Worm (Caenorhabditis elegans) whole organism, midembryonic: ENCODE data around the gene fip-7.
A peak's percentile ranks its signal among the peaks of the same experiment; 100 is the strongest.
"Not testable (repeated sequence)": the region's sequence is repeated elsewhere in the genome, so short reads cannot be mapped to it uniquely, and the experiment has no call there.

Source experiments
- T22C8.4 ChIP-seq: fragments of 200-800 bp; sonication (Bioruptor generic); IDR thresholded peaks from 2 replicates; pipeline ENCODE4 v1.3.6; 2022; ENCODE audit warnings: missing genetic modification characterization, missing compliant biosample characterization
- cog-1 ChIP-seq: sonication (generic microtip); optimal IDR thresholded peaks from 2 replicates; lab custom pipeline; 2016; ENCODE audit warnings: missing genetic modification characterization, missing compliant biosample characterization
- flt-1 ChIP-seq: fragments of 200-800 bp; sonication (Bioruptor generic); IDR thresholded peaks from 2 replicates; pipeline ENCODE4 v1.3.6; 2022; ENCODE audit warnings: missing genetic modification characterization, missing compliant biosample characterization
- klf-2 ChIP-seq: fragments of 200-800 bp; sonication (Bioruptor generic); conservative IDR thresholded peaks from 2 replicates; pipeline ENCODE4 v1.3.6; 2022; ENCODE audit warnings: missing genetic modification reagents, missing genetic modification characterization, missing compliant biosample characterization
- med-1 ChIP-seq: sonication (generic microtip); optimal IDR thresholded peaks from 2 replicates; lab custom pipeline; 2017; ENCODE audit warnings: missing genetic modification characterization, mild to moderate bottlenecking, missing compliant biosample characterization, antibody characterized with exemption, missing genetic modification reagents; ENCODE audit not compliant: insufficient read depth
- ref-1 ChIP-seq: fragments of 200-800 bp; sonication (Bioruptor generic); conservative IDR thresholded peaks from 2 replicates; pipeline ENCODE4 v1.3.6; 2022; ENCODE audit warnings: missing genetic modification reagents, missing genetic modification characterization, missing compliant biosample characterization
- tab-1 ChIP-seq: fragments of 200-800 bp; sonication (Bioruptor generic); IDR thresholded peaks from 2 replicates; pipeline ENCODE4 v1.3.6; 2022; ENCODE audit warnings: missing genetic modification characterization, missing compliant biosample characterization
- ztf-23 ChIP-seq: fragments of 200-800 bp; sonication (Bioruptor generic); IDR thresholded peaks from 2 replicates; pipeline ENCODE4 v1.3.6; 2022; ENCODE audit warnings: missing genetic modification reagents, missing genetic modification characterization, missing compliant biosample characterization
- ztf-29 ChIP-seq: fragments of 200-800 bp; sonication (Bioruptor generic); IDR thresholded peaks from 2 replicates; pipeline ENCODE4 v1.3.6; 2022; ENCODE audit warnings: missing genetic modification reagents, missing genetic modification characterization, missing compliant biosample characterization

fip-7 gene

ce11 chrIV:16625909-16626308 is at the start of gene fip-7:
fip-7 (plus strand) TSS chrIV:16626209.
- not testable (repeated sequence) for TF ChIP-seq cog-1 (tag; lab: Kevin White, UChicago); klf-2 (GFP tag; lab: Robert Waterston, UW); T22C8.4 (GFP tag; lab: Robert Waterston, UW)

- TF ChIP-seq ztf-23 (GFP tag; lab: Robert Waterston, UW) (0 out of 2 replicates have a peak, but pooled peaks have one; percentile 26), ref-1 (GFP tag; lab: Robert Waterston, UW) (no peak), T22C8.4 (GFP tag; lab: Robert Waterston, UW) (no peak)
Measured at ce11 chrIV:16578449-16578848, 47.6 kb upstream of the fip-7 start, which contains the start of gene Y51H4A.8. Y51H4A.8 (minus strand) TSS chrIV:16578549.

ce11 chrIV:16601599-16601998 is 24.4 kb upstream of the fip-7 start:
- TF ChIP-seq ref-1 (GFP tag; lab: Robert Waterston, UW) (no peak), ztf-23 (GFP tag; lab: Robert Waterston, UW) (no peak), T22C8.4 (GFP tag; lab: Robert Waterston, UW) (no peak), ztf-29 (GFP tag; lab: Robert Waterston, UW) (no peak), cog-1 (tag; lab: Kevin White, UChicago) (no peak), med-1 (no peak)

- TF ChIP-seq ztf-29 (GFP tag; lab: Robert Waterston, UW): no peak
- TF ChIP-seq klf-2 (GFP tag; lab: Robert Waterston, UW): no peak
- no peak for TF ChIP-seq med-1
- no peak for TF ChIP-seq T22C8.4 (GFP tag; lab: Robert Waterston, UW)
- no peak for TF ChIP-seq tab-1 (GFP tag; lab: Robert Waterston, UW)
Measured at ce11 chrIV:16602676-16603075, 23.3 kb upstream of the fip-7 start, which contains the start of gene col-137. col-137 (minus strand) TSS chrIV:16602776.

- TF ChIP-seq flt-1 (GFP tag; lab: Robert Waterston, UW): peak; percentile 77
Measured at ce11 chrIV:16615122-16615521, 10.9 kb upstream of the fip-7 start.

- TF ChIP-seq ref-1 (GFP tag; lab: Robert Waterston, UW) (no peak), cog-1 (tag; lab: Kevin White, UChicago) (no peak), klf-2 (GFP tag; lab: Robert Waterston, UW) (no peak), T22C8.4 (GFP tag; lab: Robert Waterston, UW) (no peak), tab-1 (GFP tag; lab: Robert Waterston, UW) (no peak), ztf-23 (GFP tag; lab: Robert Waterston, UW) (no peak), ztf-29 (GFP tag; lab: Robert Waterston, UW) (no peak), flt-1 (GFP tag; lab: Robert Waterston, UW) (no peak), med-1 (no peak)
Measured at ce11 chrIV:16622522-16622921, 3.5 kb upstream of the fip-7 start.

- TF ChIP-seq ref-1 (GFP tag; lab: Robert Waterston, UW): no peak
- TF ChIP-seq med-1: no peak
- TF ChIP-seq ztf-29 (GFP tag; lab: Robert Waterston, UW): no peak
- TF ChIP-seq T22C8.4 (GFP tag; lab: Robert Waterston, UW): no peak
- TF ChIP-seq tab-1 (GFP tag; lab: Robert Waterston, UW): no peak
- no peak for TF ChIP-seq cog-1 (tag; lab: Kevin White, UChicago)
- no peak for TF ChIP-seq klf-2 (GFP tag; lab: Robert Waterston, UW)
- no peak for TF ChIP-seq ztf-23 (GFP tag; lab: Robert Waterston, UW)
- TF ChIP-seq flt-1 (GFP tag; lab: Robert Waterston, UW): no peak
Measured at ce11 chrIV:16627676-16628075, 1.7 kb downstream of the fip-7 start, which contains the start of gene fipr-28. fipr-28 (plus strand) TSS chrIV:16627976.

- no peak for TF ChIP-seq med-1
- TF ChIP-seq ztf-23 (GFP tag; lab: Robert Waterston, UW): no peak
- TF ChIP-seq klf-2 (GFP tag; lab: Robert Waterston, UW): no peak
- TF ChIP-seq flt-1 (GFP tag; lab: Robert Waterston, UW): no peak
- TF ChIP-seq ztf-29 (GFP tag; lab: Robert Waterston, UW): no peak
- TF ChIP-seq T22C8.4 (GFP tag; lab: Robert Waterston, UW): no peak
- no peak for TF ChIP-seq cog-1 (tag; lab: Kevin White, UChicago)
- no peak for TF ChIP-seq tab-1 (GFP tag; lab: Robert Waterston, UW)
- no peak for TF ChIP-seq ref-1 (GFP tag; lab: Robert Waterston, UW)
Measured at ce11 chrIV:16629090-16629489, 3.1 kb downstream of the fip-7 start, which contains the start of gene Y51H4A.936. Y51H4A.936 (plus strand) TSS chrIV:16629390.

ce11 chrIV:16629815-16630214 is 3.8 kb downstream of the fip-7 start:
- no peak for TF ChIP-seq T22C8.4 (GFP tag; lab: Robert Waterston, UW)

ce11 chrIV:16630622-16631021 is 4.6 kb downstream of the fip-7 start, which contains the start of gene fipr-27:
fipr-27 (plus strand) TSS chrIV:16630922.
- TF ChIP-seq cog-1 (tag; lab: Kevin White, UChicago) (no peak), tab-1 (GFP tag; lab: Robert Waterston, UW) (no peak), klf-2 (GFP tag; lab: Robert Waterston, UW) (no peak), ztf-23 (GFP tag; lab: Robert Waterston, UW) (no peak), T22C8.4 (GFP tag; lab: Robert Waterston, UW) (no peak), ref-1 (GFP tag; lab: Robert Waterston, UW) (no peak), flt-1 (GFP tag; lab: Robert Waterston, UW) (no peak), med-1 (no peak), ztf-29 (GFP tag; lab: Robert Waterston, UW) (no peak)
